Fruit fly (Drosophila melanogaster) whole organism, wandering third instar larva: Measurements from ENCODE around the gene Atx-1.
A peak's percentile ranks its signal among the peaks of the same experiment; 100 is the strongest.

Experiments used
- Abd-B ChIP-seq: fragments of >200 bp; optimal IDR thresholded peaks from 2 replicates; lab custom pipeline; 2017; ENCODE audit warnings: missing biosample characterization, missing genetic modification characterization
- CG9705 ChIP-seq: fragments of 200-800 bp; sonication (Bioruptor generic); optimal IDR thresholded peaks from 2 replicates; lab custom pipeline; 2018; ENCODE audit warnings: missing biosample characterization, mild to moderate bottlenecking, missing genetic modification characterization
- CrebA ChIP-seq: fragments of 200-800 bp; sonication (Bioruptor generic); optimal IDR thresholded peaks from 2 replicates; lab custom pipeline; 2016; ENCODE audit warnings: missing biosample characterization, mild to moderate bottlenecking, missing genetic modification characterization, borderline replicate concordance
- Dfd ChIP-seq: fragments of >200 bp; optimal IDR thresholded peaks from 2 replicates; lab custom pipeline; 2017; ENCODE audit warnings: missing biosample characterization, missing genetic modification characterization
- Dif ChIP-seq: fragments of 200-275, 200-300 bp; sonication (Bioruptor generic); optimal IDR thresholded peaks from 2 replicates; lab custom pipeline; 2018; ENCODE audit warnings: missing biosample characterization, missing genetic modification characterization; ENCODE audit not compliant: partially characterized antibody
- GATAd ChIP-seq: sonication (Bioruptor generic); optimal IDR thresholded peaks from 2 replicates; lab custom pipeline; 2016; ENCODE audit warnings: missing biosample characterization, missing genetic modification characterization
- Hnf4 ChIP-seq: fragments of 200-800 bp; sonication (Bioruptor generic); optimal IDR thresholded peaks from 2 replicates; lab custom pipeline; 2016; ENCODE audit warnings: missing biosample characterization, mild to moderate bottlenecking, missing genetic modification characterization
- Hr78 ChIP-seq: fragments of >200 bp; optimal IDR thresholded peaks from 2 replicates; lab custom pipeline; 2017; ENCODE audit warnings: missing biosample characterization, missing genetic modification characterization
- Hr83 ChIP-seq: fragments of 200-300 bp; sonication (Bioruptor generic); optimal IDR thresholded peaks from 2 replicates; lab custom pipeline; 2016; ENCODE audit warnings: missing biosample characterization, mild to moderate bottlenecking, missing genetic modification characterization, moderate library complexity; ENCODE audit not compliant: poor library complexity, severe bottlenecking
- Jra ChIP-seq: sonication (Bioruptor generic); optimal IDR thresholded peaks from 2 replicates; lab custom pipeline; 2016; ENCODE audit warnings: missing biosample characterization, missing genetic modification characterization
- OdsH ChIP-seq: fragments of 200-800 bp; sonication (Bioruptor generic); optimal IDR thresholded peaks from 2 replicates; lab custom pipeline; 2016; ENCODE audit warnings: missing biosample characterization, mild to moderate bottlenecking, missing genetic modification characterization
- Rel ChIP-seq, 2 experiments: fragments of 200-800 bp; sonication (Bioruptor generic) in 1 of 2; optimal IDR thresholded peaks; 2 replicates in 1 of 2; 3 replicates in 1 of 2; lab custom pipeline; 2016 to 2019; ENCODE audit warnings: mild to moderate bottlenecking in 2 of 2, missing biosample characterization in 2 of 2, missing genetic modification characterization in 2 of 2, moderate library complexity in 1 of 2
- Sp1 ChIP-seq: fragments of 200-800 bp; sonication (Bioruptor generic); optimal IDR thresholded peaks from 3 replicates; lab custom pipeline; 2019; ENCODE audit warnings: missing biosample characterization, mild to moderate bottlenecking, missing genetic modification characterization, moderate library complexity
- Vsx2 ChIP-seq: fragments of 200-300, 225-300 bp; sonication (Bioruptor generic); optimal IDR thresholded peaks from 2 replicates; lab custom pipeline; 2018; ENCODE audit warnings: missing biosample characterization, missing genetic modification characterization; ENCODE audit not compliant: partially characterized antibody
- br ChIP-seq: fragments of 200-800 bp; sonication (Bioruptor generic); optimal IDR thresholded peaks from 2 replicates; lab custom pipeline; 2016; ENCODE audit warnings: missing biosample characterization, missing genetic modification characterization
- brk ChIP-seq: fragments of 200-800 bp; sonication (Bioruptor generic); optimal IDR thresholded peaks from 2 replicates; lab custom pipeline; 2016; ENCODE audit warnings: missing biosample characterization, mild to moderate bottlenecking, missing genetic modification characterization
- dl ChIP-seq, 2 experiments: fragments of 175-275, 200-275 bp in 1 of 2; fragments of 200-275 bp in 1 of 2; sonication (Bioruptor generic); optimal IDR thresholded peaks; lab custom pipeline; 2018; ENCODE audit warnings: mild to moderate bottlenecking in 2 of 2, missing biosample characterization in 2 of 2, missing genetic modification characterization in 2 of 2, moderate library complexity in 2 of 2; ENCODE audit not compliant: partially characterized antibody in 2 of 2, insufficient read depth in 1 of 2
- dmrt93B ChIP-seq: fragments of 200-800 bp; sonication (Bioruptor generic); optimal IDR thresholded peaks from 2 replicates; lab custom pipeline; 2018; ENCODE audit warnings: missing biosample characterization, mild to moderate bottlenecking, missing genetic modification characterization
- dsf ChIP-seq: sonication (Bioruptor generic); optimal IDR thresholded peaks from 2 replicates; lab custom pipeline; 2016; ENCODE audit warnings: missing biosample characterization, missing genetic modification characterization, borderline replicate concordance
- ey ChIP-seq: fragments of 200-800 bp; sonication (Bioruptor generic); optimal IDR thresholded peaks from 2 replicates; lab custom pipeline; 2016; ENCODE audit warnings: missing biosample characterization, missing genetic modification characterization
- foxo ChIP-seq, 2 experiments: fragments of 200-800 bp; sonication (Bioruptor generic); optimal IDR thresholded peaks; 2 replicates in 1 of 2; 3 replicates in 1 of 2; lab custom pipeline; 2016 to 2017; ENCODE audit warnings: missing biosample characterization in 2 of 2, missing genetic modification characterization in 2 of 2
- fru ChIP-seq: fragments of 200-800 bp; sonication (Bioruptor generic); optimal IDR thresholded peaks from 3 replicates; lab custom pipeline; 2016; ENCODE audit warnings: missing biosample characterization, mild to moderate bottlenecking, missing genetic modification characterization
- h ChIP-seq: fragments of 200-800 bp; sonication (Bioruptor generic); optimal IDR thresholded peaks from 3 replicates; lab custom pipeline; 2016; ENCODE audit warnings: missing biosample characterization, mild to moderate bottlenecking, missing genetic modification characterization
- jim ChIP-seq: fragments of 175-275, 200-325 bp; sonication (Bioruptor generic); optimal IDR thresholded peaks from 2 replicates; lab custom pipeline; 2016; ENCODE audit warnings: missing biosample characterization, mild to moderate bottlenecking, missing genetic modification characterization
- lola ChIP-seq: fragments of >200 bp; optimal IDR thresholded peaks from 2 replicates; lab custom pipeline; 2017; ENCODE audit warnings: missing biosample characterization, missing genetic modification characterization
- pan ChIP-seq: fragments of >200 bp; optimal IDR thresholded peaks from 2 replicates; lab custom pipeline; 2017
- psq ChIP-seq: fragments of 200-800 bp; sonication (Bioruptor generic); optimal IDR thresholded peaks from 3 replicates; lab custom pipeline; 2017; ENCODE audit warnings: missing biosample characterization, mild to moderate bottlenecking, missing genetic modification characterization, moderate library complexity
- rgr ChIP-seq: fragments of 200-800 bp; sonication (Bioruptor generic); optimal IDR thresholded peaks from 3 replicates; lab custom pipeline; 2016; ENCODE audit warnings: missing biosample characterization, mild to moderate bottlenecking, missing genetic modification characterization
- sage ChIP-seq: fragments of 200-800 bp; sonication (Bioruptor generic); optimal IDR thresholded peaks from 2 replicates; lab custom pipeline; 2016; ENCODE audit warnings: missing biosample characterization, mild to moderate bottlenecking, missing genetic modification characterization
- tai ChIP-seq: sonication (Bioruptor generic); optimal IDR thresholded peaks from 2 replicates; lab custom pipeline; 2016; ENCODE audit warnings: missing biosample characterization, missing genetic modification characterization
- usp ChIP-seq: fragments of >200 bp; optimal IDR thresholded peaks from 2 replicates; lab custom pipeline; 2017; ENCODE audit warnings: missing biosample characterization, missing genetic modification characterization
- woc ChIP-seq: sonication (Bioruptor generic); optimal IDR thresholded peaks from 2 replicates; lab custom pipeline; 2016; ENCODE audit warnings: missing biosample characterization, mild to moderate bottlenecking, missing genetic modification characterization

Atx-1 gene

dm6 chrX:6868024-6868628 lies 45.1 kb downstream of the Atx-1 start:
- TF ChIP-seq dl (GFP tag; optimal IDR thresholded peaks at IDR 0.05; lab: Kevin White, UChicago; ENCODE audit: insufficient read depth in 1 of 2, partially characterized antibody in 2 of 2) (peak in 1 of 2 experiments; percentile 52), psq (GFP tag; lab: Kevin White, UChicago) (peak; percentile 90), Dfd (GFP tag; lab: Kevin White, UChicago) (no peak), fru (GFP tag; lab: Kevin White, UChicago) (no peak), CG9705 (GFP tag; lab: Kevin White, UChicago) (no peak), lola (GFP tag; lab: Kevin White, UChicago) (no peak), CrebA (no peak), jim (GFP tag; lab: Kevin White, UChicago) (peak; percentile 42), Hr78 (GFP tag; lab: Kevin White, UChicago) (no peak), brk (no peak), Vsx2 (GFP tag; lab: Kevin White, UChicago) (no peak), sage (GFP tag; lab: Kevin White, UChicago) (no peak), Hnf4 (GFP tag; lab: Kevin White, UChicago) (no peak), h (GFP tag; lab: Kevin White, UChicago) (no peak), Hr83 (GFP tag; lab: Kevin White, UChicago) (no peak), foxo (GFP tag; optimal IDR thresholded peaks at IDR 0.05; lab: Kevin White, UChicago) (no peak), br (GFP tag; lab: Kevin White, UChicago) (no peak), GATAd (GFP tag; lab: Kevin White, UChicago) (no peak), Sp1 (peak; percentile 52), tai (GFP tag; lab: Kevin White, UChicago) (no peak), OdsH (GFP tag; lab: Kevin White, UChicago) (no peak), usp (GFP tag; lab: Kevin White, UChicago) (no peak), Rel (GFP tag; optimal IDR thresholded peaks at IDR 0.05; lab: Kevin White, UChicago) (no peak), Rel (tag; optimal IDR thresholded peaks at IDR 0.05; lab: Kevin White, UChicago) (peak; percentile 40), woc (GFP tag; lab: Kevin White, UChicago) (no peak), pan (lab: Kevin White, UChicago) (no peak), rgr (GFP tag; lab: Kevin White, UChicago) (no peak), dsf (GFP tag; lab: Kevin White, UChicago) (no peak), Dif (GFP tag; lab: Kevin White, UChicago) (peak; percentile 68), Abd-B (no peak), ey (GFP tag; lab: Kevin White, UChicago) (no peak), dmrt93B (GFP tag; lab: Kevin White, UChicago) (no peak), Jra (GFP tag; lab: Kevin White, UChicago) (no peak)
- TF ChIP-seq, all 38 proteins: peak for 6

dm6 chrX:6868629-6869579 lies 45.9 kb downstream of the Atx-1 start:
- TF ChIP-seq pan (lab: Kevin White, UChicago), result no peak
- peak; percentile 26 for TF ChIP-seq Dfd (GFP tag; lab: Kevin White, UChicago)
- TF ChIP-seq, all 38 proteins: peak for 1

DNA sequence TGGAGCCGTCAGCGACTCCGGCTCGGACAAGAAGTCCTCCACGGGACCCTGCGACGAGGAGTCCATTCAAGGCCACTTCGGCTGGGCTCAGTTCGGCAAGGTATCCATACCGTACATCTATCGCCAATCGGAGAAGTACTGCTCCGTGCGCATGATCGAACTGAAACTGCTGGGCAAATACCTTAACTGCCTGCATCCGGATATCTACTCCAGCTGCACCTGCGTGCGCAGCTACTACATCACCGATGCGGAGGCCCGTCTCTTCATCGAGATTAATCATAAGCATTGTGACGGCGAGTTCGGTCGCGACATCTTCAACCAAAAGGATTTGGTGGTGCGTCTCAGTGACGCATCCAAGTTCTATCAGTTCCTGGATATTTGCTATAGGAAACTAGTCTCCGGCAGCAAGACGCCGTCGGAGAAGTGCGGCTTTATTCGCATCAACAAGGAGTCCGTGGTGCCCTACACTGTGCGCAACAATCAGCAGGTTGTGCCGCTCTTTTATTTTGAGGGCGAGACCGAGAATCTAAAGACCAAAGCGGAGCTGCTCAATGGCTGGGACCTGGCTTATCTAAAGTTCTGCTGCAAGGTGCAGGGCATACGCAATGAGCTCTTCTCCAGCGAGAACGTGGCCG lies 46.9 kb downstream of the Atx-1 start:
- TF ChIP-seq br (GFP tag; lab: Kevin White, UChicago), result no peak
